Fruit fly (Drosophila melanogaster) whole organism, embryonic: Measurements from ENCODE around the gene Ykt6.

ENCODE experiments used
- Atf6 ChIP-seq: fragments of 200-800 bp; sonication (Bioruptor generic); IDR thresholded peaks from 2 replicates; pipeline ENCODE4 v1.3.6; 2022; ENCODE audit warnings: missing biosample characterization, missing genetic modification characterization
- BEAF-32 ChIP-seq: fragments of 200-800 bp; sonication (Bioruptor generic); optimal IDR thresholded peaks from 3 replicates; lab custom pipeline; 2017; ENCODE audit warnings: missing biosample characterization, missing genetic modification characterization, mild to moderate bottlenecking, moderate library complexity, missing genetic modification reagents
- Bteb2 ChIP-seq: fragments of 200-800 bp; sonication (Bioruptor generic); optimal IDR thresholded peaks from 2 replicates; lab custom pipeline; 2016; ENCODE audit warnings: missing biosample characterization, missing genetic modification characterization
- CG10431 ChIP-seq: fragments of 200-800 bp; sonication (Bioruptor generic); optimal IDR thresholded peaks from 3 replicates; lab custom pipeline; 2018; ENCODE audit warnings: missing biosample characterization, mild to moderate bottlenecking, missing genetic modification characterization
- CG11398 ChIP-seq: fragments of 200-800 bp; sonication (Bioruptor generic); optimal IDR thresholded peaks from 2 replicates; lab custom pipeline; 2016; ENCODE audit warnings: missing biosample characterization, missing genetic modification characterization
- CG11696 ChIP-seq: fragments of 200-800 bp; sonication (Bioruptor generic); IDR thresholded peaks from 2 replicates; pipeline ENCODE4 v1.3.6; 2022; ENCODE audit warnings: missing biosample characterization, missing genetic modification characterization
- CG1233 ChIP-seq: fragments of 200-800 bp; sonication (Bioruptor generic); optimal IDR thresholded peaks from 4 replicates; lab custom pipeline; 2018; ENCODE audit warnings: missing biosample characterization, mild to moderate bottlenecking, missing genetic modification characterization
- CG12942 ChIP-seq: fragments of 200-800 bp; sonication (Bioruptor generic); optimal IDR thresholded peaks from 3 replicates; lab custom pipeline; 2016; ENCODE audit warnings: missing biosample characterization, missing genetic modification characterization
- CG2129 ChIP-seq: fragments of 200-800 bp; sonication (Bioruptor generic); IDR thresholded peaks from 2 replicates; pipeline ENCODE4 v1.3.6; 2022; ENCODE audit warnings: missing biosample characterization, missing genetic modification characterization; ENCODE audit not compliant: partially characterized antibody
- CG2202 ChIP-seq: fragments of 200-800 bp; sonication (Bioruptor generic); optimal IDR thresholded peaks from 2 replicates; lab custom pipeline; 2018; ENCODE audit warnings: missing biosample characterization, mild to moderate bottlenecking, missing genetic modification characterization
- CG2712 ChIP-seq: fragments of 200-800 bp; optimal IDR thresholded peaks from 3 replicates; lab custom pipeline; 2019; ENCODE audit warnings: missing biosample characterization, mild to moderate bottlenecking, missing genetic modification characterization, moderate library complexity
- CG32767 ChIP-seq: fragments of 200-800 bp; sonication (Bioruptor generic); IDR thresholded peaks from 2 replicates; pipeline ENCODE4 v1.3.6; 2022; ENCODE audit warnings: missing biosample characterization, missing genetic modification characterization
- CG32772 ChIP-seq: fragments of 200-800 bp; sonication (Bioruptor generic); IDR thresholded peaks from 2 replicates; pipeline ENCODE4 v1.3.6; 2022; ENCODE audit warnings: missing biosample characterization, missing genetic modification characterization
- CG33213 ChIP-seq: fragments of 200-800 bp; sonication (Bioruptor generic); optimal IDR thresholded peaks from 3 replicates; lab custom pipeline; 2016; ENCODE audit warnings: missing biosample characterization, missing genetic modification characterization
- CG34224 ChIP-seq: fragments of 200-800 bp; sonication (Bioruptor generic); IDR thresholded peaks from 3 replicates; pipeline ENCODE4 v1.3.6; 2022; ENCODE audit warnings: missing biosample characterization, missing genetic modification characterization; ENCODE audit not compliant: partially characterized antibody
- CG42726 ChIP-seq: fragments of 200-800 bp; sonication (Bioruptor generic); IDR thresholded peaks from 2 replicates; pipeline ENCODE4 v1.3.6; 2022; ENCODE audit warnings: missing biosample characterization, missing genetic modification characterization; ENCODE audit not compliant: partially characterized antibody
- CG6791 ChIP-seq: fragments of 200-800 bp; sonication (Bioruptor generic); IDR thresholded peaks from 3 replicates; pipeline ENCODE4 v1.3.6; 2022; ENCODE audit warnings: missing biosample characterization, missing genetic modification characterization; ENCODE audit not compliant: partially characterized antibody
- CG7372 ChIP-seq: fragments of 200-800 bp; sonication (Bioruptor generic); IDR thresholded peaks from 2 replicates; pipeline ENCODE4 v1.3.6; 2022; ENCODE audit warnings: missing biosample characterization, missing genetic modification characterization
- CG7963 ChIP-seq: fragments of 200-800 bp; sonication (Bioruptor generic); IDR thresholded peaks from 3 replicates; pipeline ENCODE4 v1.3.6; 2022; ENCODE audit warnings: missing biosample characterization, missing genetic modification characterization; ENCODE audit not compliant: partially characterized antibody
- CG8388 ChIP-seq: fragments of 200-800 bp; sonication (Bioruptor generic); optimal IDR thresholded peaks from 2 replicates; lab custom pipeline; 2019; ENCODE audit warnings: missing biosample characterization, mild to moderate bottlenecking, missing genetic modification characterization, moderate library complexity
- CG9215 ChIP-seq: fragments of 200-800 bp; sonication (Bioruptor generic); IDR thresholded peaks from 2 replicates; pipeline ENCODE4 v1.3.6; 2022; ENCODE audit warnings: missing biosample characterization, missing genetic modification characterization
- Gug ChIP-seq: fragments of 200-800 bp; sonication (Bioruptor generic); IDR thresholded peaks from 4 replicates; pipeline ENCODE4 v1.3.6; 2022; ENCODE audit warnings: missing biosample characterization, missing genetic modification characterization
- HmgD ChIP-seq: fragments of 200-800 bp; sonication (Bioruptor generic); optimal IDR thresholded peaks from 3 replicates; lab custom pipeline; 2016; ENCODE audit warnings: missing biosample characterization, missing genetic modification characterization
- MBD-R2 ChIP-seq: fragments of 200-800 bp; sonication (Bioruptor generic); IDR thresholded peaks from 2 replicates; pipeline ENCODE4 v1.3.6; 2022; ENCODE audit warnings: missing biosample characterization, missing genetic modification characterization
- Myb ChIP-seq: fragments of 200-800 bp; sonication (Bioruptor generic); optimal IDR thresholded peaks from 2 replicates; lab custom pipeline; 2016; ENCODE audit warnings: missing biosample characterization, missing genetic modification characterization
- NFAT ChIP-seq: fragments of 200-800 bp; sonication (Bioruptor generic); IDR thresholded peaks from 2 replicates; pipeline ENCODE4 v1.3.6; 2022; ENCODE audit warnings: missing biosample characterization, missing genetic modification characterization
- Sox102F ChIP-seq: fragments of 200-800 bp; sonication (Bioruptor generic); optimal IDR thresholded peaks from 2 replicates; lab custom pipeline; 2018; ENCODE audit warnings: missing biosample characterization, mild to moderate bottlenecking, missing genetic modification characterization, moderate library complexity
- aop ChIP-seq: fragments of 200-800 bp; sonication (Bioruptor generic); IDR thresholded peaks from 2 replicates; pipeline ENCODE4 v1.3.6; 2022; ENCODE audit warnings: missing biosample characterization, missing genetic modification characterization
- bab2 ChIP-seq: fragments of 200-800 bp; sonication (Bioruptor generic); optimal IDR thresholded peaks from 2 replicates; lab custom pipeline; 2016; ENCODE audit warnings: missing biosample characterization, missing genetic modification characterization
- ci ChIP-seq: fragments of 200-800 bp; sonication (Bioruptor generic); IDR thresholded peaks from 3 replicates; pipeline ENCODE4 v1.3.6; 2022; ENCODE audit warnings: missing biosample characterization, missing genetic modification characterization
- crp ChIP-seq, 2 experiments: fragments of 200-800 bp; sonication (Bioruptor generic); optimal IDR thresholded peaks; 2 replicates in 1 of 2; 3 replicates in 1 of 2; lab custom pipeline; 2017; ENCODE audit warnings: missing biosample characterization in 2 of 2, missing genetic modification characterization in 2 of 2, mild to moderate bottlenecking in 1 of 2, moderate library complexity in 1 of 2
- dati ChIP-seq: fragments of 200-800 bp; sonication (Bioruptor generic); IDR thresholded peaks from 2 replicates; pipeline ENCODE4 v1.3.6; 2022; ENCODE audit warnings: missing biosample characterization, missing genetic modification characterization
- fd64A ChIP-seq: fragments of 200-800 bp; sonication (Bioruptor generic); optimal IDR thresholded peaks from 3 replicates; lab custom pipeline; 2018; ENCODE audit warnings: missing biosample characterization, mild to moderate bottlenecking, missing genetic modification characterization
- gsb ChIP-seq: fragments of 200-800 bp; sonication (Bioruptor generic); IDR thresholded peaks from 2 replicates; pipeline ENCODE4 v1.3.6; 2022; ENCODE audit warnings: missing biosample characterization, missing genetic modification characterization
- ken ChIP-seq: fragments of 200-800 bp; sonication (Bioruptor generic); IDR thresholded peaks from 3 replicates; pipeline ENCODE4 v1.3.6; 2022; ENCODE audit warnings: missing biosample characterization, missing genetic modification characterization
- kni ChIP-seq: fragments of 200-800 bp; sonication (Bioruptor generic); optimal IDR thresholded peaks from 3 replicates; lab custom pipeline; 2017; ENCODE audit warnings: mild to moderate bottlenecking, missing biosample characterization, missing genetic modification reagents, missing genetic modification characterization
- lov ChIP-seq, 2 experiments: fragments of 200-800 bp in 1 of 2; fragments of >200 bp in 1 of 2; sonication (Bioruptor generic) in 1 of 2; IDR thresholded peaks in 1 of 2; optimal IDR thresholded peaks in 1 of 2; 2 replicates in 1 of 2; 3 replicates in 1 of 2; pipeline versions ENCODE4 v1.3.6 to Lab custom; 2017 to 2022; ENCODE audit warnings: missing biosample characterization in 1 of 2, missing genetic modification characterization in 1 of 2
- nerfin-2 ChIP-seq: fragments of 200-800 bp; sonication (Bioruptor generic); IDR thresholded peaks from 2 replicates; pipeline ENCODE4 v1.3.6; 2022; ENCODE audit warnings: missing biosample characterization, missing genetic modification characterization; ENCODE audit not compliant: partially characterized antibody
- prd ChIP-seq, 3 experiments: fragments of >200 bp in 2 of 3; fragments of 200-800 bp in 1 of 3; sonication (Bioruptor generic) in 1 of 3; optimal IDR thresholded peaks in 2 of 3; IDR thresholded peaks in 1 of 3; 2 replicates in 2 of 3; 3 replicates in 1 of 3; pipeline versions ENCODE4 v1.3.6 to Lab custom; 2017 to 2022; ENCODE audit warnings: missing biosample characterization in 1 of 3, missing genetic modification characterization in 1 of 3
- row ChIP-seq: fragments of 200-800 bp; sonication (Bioruptor generic); IDR thresholded peaks from 3 replicates; pipeline ENCODE4 v1.3.6; 2022; ENCODE audit warnings: missing biosample characterization, missing genetic modification characterization
- sim ChIP-seq: fragments of 200-800 bp; sonication (Bioruptor generic); IDR thresholded peaks from 2 replicates; pipeline ENCODE4 v1.3.6; 2022; ENCODE audit warnings: missing biosample characterization, missing genetic modification characterization
- sima ChIP-seq: fragments of 200-800 bp; sonication (Bioruptor generic); optimal IDR thresholded peaks from 2 replicates; lab custom pipeline; 2016; ENCODE audit warnings: missing biosample characterization, missing genetic modification characterization
- sisA ChIP-seq: fragments of 200-800 bp; sonication (Bioruptor generic); IDR thresholded peaks from 2 replicates; pipeline ENCODE4 v1.3.6; 2022; ENCODE audit warnings: missing biosample characterization, missing genetic modification characterization
- sob ChIP-seq: fragments of 200-800 bp; sonication (Bioruptor generic); IDR thresholded peaks from 2 replicates; pipeline ENCODE4 v1.3.6; 2022; ENCODE audit warnings: missing biosample characterization, missing genetic modification characterization
- tio ChIP-seq: fragments of 200-800 bp; sonication (Bioruptor generic); optimal IDR thresholded peaks from 2 replicates; lab custom pipeline; 2017; ENCODE audit warnings: missing biosample characterization, missing genetic modification characterization, inconsistent platforms
- vnd ChIP-seq: fragments of 200-800 bp; sonication (Bioruptor generic); IDR thresholded peaks from 3 replicates; pipeline ENCODE4 v1.3.6; 2022; ENCODE audit warnings: missing biosample characterization, missing genetic modification characterization; ENCODE audit not compliant: partially characterized antibody
- zfh1 ChIP-seq: fragments of 200-800 bp; sonication (Bioruptor generic); IDR thresholded peaks from 3 replicates; pipeline ENCODE4 v1.3.6; 2022; ENCODE audit warnings: missing biosample characterization, missing genetic modification characterization

Ykt6 gene

DNA sequence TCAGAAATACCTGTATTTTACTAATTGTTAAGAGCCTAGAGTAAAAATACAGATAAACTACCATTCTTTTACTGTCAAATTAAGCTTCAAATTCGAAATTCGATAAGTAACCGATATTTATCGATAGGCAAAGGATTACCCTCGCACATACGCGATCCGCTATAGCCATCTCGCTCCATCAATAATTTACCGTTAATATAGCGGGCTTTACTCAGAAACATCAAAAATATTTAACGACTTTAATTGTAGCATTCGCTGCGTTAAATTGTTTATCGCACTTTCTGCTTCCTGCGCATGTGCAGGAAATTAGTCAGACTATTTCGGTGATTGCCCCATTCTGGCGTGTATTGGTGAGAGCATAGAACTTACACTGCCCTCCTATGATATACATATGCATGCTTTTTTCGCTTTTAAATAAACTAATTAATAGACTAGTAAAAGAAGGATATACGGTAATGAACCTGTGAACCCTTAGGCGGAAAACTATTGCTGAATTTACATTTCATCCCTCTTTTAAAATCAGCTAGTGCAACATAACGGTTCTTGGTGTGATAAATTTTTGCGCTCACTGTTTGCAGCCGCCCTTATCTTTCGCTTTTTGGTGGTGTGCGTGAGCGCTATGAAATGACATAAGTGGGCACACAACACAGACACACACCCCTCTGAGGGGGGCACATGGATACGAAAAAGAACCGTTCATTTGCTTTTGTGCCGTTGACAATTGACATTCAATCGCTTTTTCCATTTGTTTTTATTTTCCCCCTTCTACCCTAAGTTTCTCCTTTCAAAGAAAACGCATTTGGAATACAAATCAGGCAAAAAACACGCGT lies 11.8 kb upstream of the Ykt6 start, which contains the start of the genes dpr14 and spidey (continued):
- peak; percentile 75 for TF ChIP-seq CG10431 (GFP tag; lab: Kevin White, UChicago)
- peak; percentile 80 for TF ChIP-seq CG11696 (GFP tag; lab: Robert Waterston, UW)
- TF ChIP-seq Bteb2 (GFP tag; lab: Kevin White, UChicago): peak; percentile 62
- TF ChIP-seq tio: no peak
- peak; percentile 47 for TF ChIP-seq sima (GFP tag; lab: Kevin White, UChicago)
- peak; percentile 50 for TF ChIP-seq BEAF-32
- TF ChIP-seq vnd (GFP tag; lab: Robert Waterston, UW): no peak; the same call in 2 of the 3 replicates
- peak; percentile 92 for TF ChIP-seq sob
- TF ChIP-seq ken (GFP tag; lab: Robert Waterston, UW): peak; percentile 87
- peak; percentile 91 for TF ChIP-seq Atf6 (GFP tag; lab: Robert Waterston, UW)
- no peak for TF ChIP-seq prd (optimal IDR thresholded peaks at IDR 0.05; lab: Kevin White, UChicago)
- peak; percentile 93 for TF ChIP-seq prd (GFP tag; IDR thresholded peaks at IDR 0.05; lab: Robert Waterston, UW)
- TF ChIP-seq CG33213 (GFP tag; lab: Kevin White, UChicago): peak; percentile 80
- TF ChIP-seq NFAT (GFP tag; lab: Robert Waterston, UW): peak; percentile 83
- TF ChIP-seq dati (GFP tag; lab: Robert Waterston, UW): no peak
- peak; percentile 91 for TF ChIP-seq Sox102F
- TF ChIP-seq CG42726 (GFP tag; lab: Robert Waterston, UW): no peak
- 0 out of 2 replicates have a peak, but pooled peaks have one; percentile 23 for TF ChIP-seq nerfin-2 (GFP tag; lab: Robert Waterston, UW)
- peak; percentile 52 for TF ChIP-seq HmgD (GFP tag; lab: Kevin White, UChicago)
- TF ChIP-seq CG32772 (GFP tag; lab: Robert Waterston, UW): peak; percentile 91
- peak; percentile 92 for TF ChIP-seq CG2712
- peak; percentile 87 for TF ChIP-seq zfh1
- peak; percentile 93 for TF ChIP-seq sisA (GFP tag; lab: Robert Waterston, UW)
- peak; percentile 46; the same call in 1 of the 3 replicates for TF ChIP-seq CG34224 (GFP tag; lab: Robert Waterston, UW)
- TF ChIP-seq CG8388 (GFP tag; lab: Kevin White, UChicago): peak; percentile 100
- TF ChIP-seq CG7372 (GFP tag; lab: Robert Waterston, UW): peak; percentile 89
- TF ChIP-seq lov (optimal IDR thresholded peaks at IDR 0.05; lab: Kevin White, UChicago): no peak
- 0 out of 3 replicates have a peak, but pooled peaks have one; percentile 68 for TF ChIP-seq lov (GFP tag; IDR thresholded peaks at IDR 0.05; lab: Robert Waterston, UW)
- TF ChIP-seq sim (GFP tag; lab: Robert Waterston, UW): peak; percentile 64; the same call in 1 of the 2 replicates
- TF ChIP-seq CG9215 (GFP tag; lab: Robert Waterston, UW): peak; percentile 86
- peak; percentile 98 for TF ChIP-seq row
- peak; percentile 75 for TF ChIP-seq Myb (GFP tag; lab: Kevin White, UChicago)
- TF ChIP-seq CG2129 (GFP tag; lab: Robert Waterston, UW): no peak
- peak; percentile 52; the same call in 2 of the 3 replicates for TF ChIP-seq CG6791
- peak; percentile 85 for TF ChIP-seq CG1233 (GFP tag; lab: Kevin White, UChicago)
- peak; percentile 94 for TF ChIP-seq ci (GFP tag; lab: Robert Waterston, UW)
- TF ChIP-seq CG2202 (tag; lab: Kevin White, UChicago): peak; percentile 75
- peak; percentile 85 for TF ChIP-seq gsb (GFP tag; lab: Robert Waterston, UW)
- peak; percentile 80; the same call in 1 of the 2 replicates for TF ChIP-seq MBD-R2 (GFP tag; lab: Robert Waterston, UW)
- peak; percentile 88 for TF ChIP-seq CG32767
- TF ChIP-seq CG12942 (GFP tag; lab: Kevin White, UChicago): peak; percentile 74
- TF ChIP-seq CG7963 (GFP tag; lab: Robert Waterston, UW): 0 out of 3 replicates have a peak, but pooled peaks have one; percentile 8
- peak; percentile 88 for TF ChIP-seq Gug (GFP tag; lab: Robert Waterston, UW)
- TF ChIP-seq fd64A (GFP tag; lab: Kevin White, UChicago): peak; percentile 74
- peak; percentile 81 for TF ChIP-seq CG11398 (GFP tag; lab: Kevin White, UChicago)
- TF ChIP-seq crp (GFP tag; optimal IDR thresholded peaks at IDR 0.05; lab: Kevin White, UChicago): peak in 1 of 2 experiments; percentile 36
- TF ChIP-seq aop (GFP tag; lab: Robert Waterston, UW): peak; percentile 56; the same call in 1 of the 2 replicates
- peak; percentile 86 for TF ChIP-seq kni (GFP tag; lab: Kevin White, UChicago)
- peak; percentile 82 for TF ChIP-seq bab2 (GFP tag; lab: Kevin White, UChicago)
